Fruit fly (Drosophila melanogaster) whole organism, embryonic: ENCODE measurements around the gene CG42529.

Source experiments
- CG11093 ChIP-seq: fragments of 200-800 bp; sonication (Bioruptor generic); IDR thresholded peaks from 3 replicates; pipeline ENCODE4 v1.3.6; 2022; ENCODE audit warnings: missing biosample characterization, missing genetic modification characterization
- CG12744 ChIP-seq: fragments of 200-800 bp; sonication (Bioruptor generic); optimal IDR thresholded peaks from 2 replicates; lab custom pipeline; 2016; ENCODE audit warnings: missing biosample characterization, missing genetic modification characterization
- CG14860 ChIP-seq: fragments of 200-800 bp; sonication (Bioruptor generic); IDR thresholded peaks from 3 replicates; pipeline ENCODE4 v1.3.6; 2022; ENCODE audit warnings: missing biosample characterization, missing genetic modification characterization; ENCODE audit not compliant: partially characterized antibody
- CG15011 ChIP-seq: fragments of 200-800 bp; sonication (Bioruptor generic); optimal IDR thresholded peaks from 3 replicates; lab custom pipeline; 2018; ENCODE audit warnings: missing biosample characterization, mild to moderate bottlenecking, missing genetic modification characterization
- CG15269 ChIP-seq: fragments of 200-800 bp; sonication (Bioruptor generic); optimal IDR thresholded peaks from 2 replicates; lab custom pipeline; 2018; ENCODE audit warnings: missing biosample characterization, mild to moderate bottlenecking, missing genetic modification characterization, moderate library complexity
- CG16815 ChIP-seq: fragments of 200-800 bp; sonication (Bioruptor generic); optimal IDR thresholded peaks from 3 replicates; lab custom pipeline; 2017; ENCODE audit warnings: missing biosample characterization, mild to moderate bottlenecking, missing genetic modification characterization
- CG2202 ChIP-seq: fragments of 200-800 bp; sonication (Bioruptor generic); optimal IDR thresholded peaks from 2 replicates; lab custom pipeline; 2018; ENCODE audit warnings: missing biosample characterization, mild to moderate bottlenecking, missing genetic modification characterization
- CG3163 ChIP-seq: fragments of 200-800 bp; sonication (Bioruptor generic); optimal IDR thresholded peaks from 3 replicates; lab custom pipeline; 2016; ENCODE audit warnings: missing biosample characterization, missing genetic modification characterization
- CG34224 ChIP-seq: fragments of 200-800 bp; sonication (Bioruptor generic); IDR thresholded peaks from 3 replicates; pipeline ENCODE4 v1.3.6; 2022; ENCODE audit warnings: missing biosample characterization, missing genetic modification characterization; ENCODE audit not compliant: partially characterized antibody
- CG42726 ChIP-seq: fragments of 200-800 bp; sonication (Bioruptor generic); IDR thresholded peaks from 2 replicates; pipeline ENCODE4 v1.3.6; 2022; ENCODE audit warnings: missing biosample characterization, missing genetic modification characterization; ENCODE audit not compliant: partially characterized antibody
- CG4820 ChIP-seq: fragments of 200-800 bp; sonication (Bioruptor generic); optimal IDR thresholded peaks from 3 replicates; lab custom pipeline; 2016; ENCODE audit warnings: missing biosample characterization, missing genetic modification characterization
- CG6175 ChIP-seq: fragments of 200-800 bp; sonication (Bioruptor generic); IDR thresholded peaks from 3 replicates; pipeline ENCODE4 v1.3.6; 2022; ENCODE audit warnings: missing biosample characterization, missing genetic modification characterization
- CG7928 ChIP-seq: fragments of 200-800 bp; sonication (Bioruptor generic); optimal IDR thresholded peaks from 2 replicates; lab custom pipeline; 2017; ENCODE audit warnings: missing biosample characterization, mild to moderate bottlenecking, missing genetic modification characterization
- CG8478 ChIP-seq: fragments of >200 bp; optimal IDR thresholded peaks from 2 replicates; lab custom pipeline; 2018
- CG9932 ChIP-seq: fragments of 200-800 bp; sonication (Bioruptor generic); IDR thresholded peaks from 2 replicates; pipeline ENCODE4 v1.3.6; 2022; ENCODE audit warnings: missing biosample characterization, missing genetic modification characterization
- Doc3 ChIP-seq: fragments of 200-800 bp; sonication (Bioruptor generic); IDR thresholded peaks from 3 replicates; pipeline ENCODE4 v1.3.6; 2022; ENCODE audit warnings: missing biosample characterization, missing genetic modification characterization; ENCODE audit not compliant: partially characterized antibody
- Ets65A ChIP-seq: fragments of 200-800 bp; sonication (Bioruptor generic); peaks from one replicate; lab custom pipeline; 2016; ENCODE audit warnings: missing biosample characterization, missing genetic modification characterization
- Fer2 ChIP-seq: fragments of 200-800 bp; sonication (Bioruptor generic); optimal IDR thresholded peaks from 2 replicates; lab custom pipeline; 2018; ENCODE audit warnings: missing biosample characterization, mild to moderate bottlenecking, missing genetic modification characterization, moderate library complexity
- Gsc ChIP-seq: fragments of 200-800 bp; sonication (Bioruptor generic); IDR thresholded peaks from 2 replicates; pipeline ENCODE4 v1.3.6; 2022; ENCODE audit warnings: missing biosample characterization, missing genetic modification characterization
- Nf-YC ChIP-seq: fragments of 200-800 bp; optimal IDR thresholded peaks from 3 replicates; lab custom pipeline; 2019; ENCODE audit warnings: missing biosample characterization, mild to moderate bottlenecking, missing genetic modification characterization, moderate library complexity
- Tbp ChIP-seq: fragments of >200 bp; optimal IDR thresholded peaks from 2 replicates; lab custom pipeline; 2018; ENCODE audit warnings: missing biosample characterization, missing genetic modification characterization
- caup ChIP-seq: fragments of 200-800 bp; sonication (Bioruptor generic); optimal IDR thresholded peaks from 3 replicates; lab custom pipeline; 2017; ENCODE audit warnings: missing biosample characterization, mild to moderate bottlenecking, missing genetic modification characterization, moderate library complexity; ENCODE audit not compliant: severe bottlenecking
- cg ChIP-seq: fragments of 200-800 bp; sonication (Bioruptor generic); optimal IDR thresholded peaks from 3 replicates; lab custom pipeline; 2019; ENCODE audit warnings: missing biosample characterization, mild to moderate bottlenecking, missing genetic modification characterization, moderate library complexity
- chinmo ChIP-seq: fragments of 200-800 bp; sonication (Bioruptor generic); IDR thresholded peaks from 4 replicates; pipeline ENCODE4 v1.3.6; 2022; ENCODE audit warnings: missing biosample characterization, missing genetic modification characterization; ENCODE audit not compliant: partially characterized antibody
- disco-r ChIP-seq: fragments of 200-800 bp; sonication (Bioruptor generic); optimal IDR thresholded peaks from 2 replicates; lab custom pipeline; 2016; ENCODE audit warnings: missing biosample characterization, missing genetic modification characterization
- fd64A ChIP-seq: fragments of 200-800 bp; sonication (Bioruptor generic); optimal IDR thresholded peaks from 3 replicates; lab custom pipeline; 2018; ENCODE audit warnings: missing biosample characterization, mild to moderate bottlenecking, missing genetic modification characterization
- insv ChIP-seq, 2 experiments: fragments of 200-800 bp; sonication (Bioruptor generic); optimal IDR thresholded peaks; 3 replicates each; lab custom pipeline; 2016 to 2018; ENCODE audit warnings: missing biosample characterization in 2 of 2, missing genetic modification characterization in 2 of 2
- nerfin-2 ChIP-seq: fragments of 200-800 bp; sonication (Bioruptor generic); IDR thresholded peaks from 2 replicates; pipeline ENCODE4 v1.3.6; 2022; ENCODE audit warnings: missing biosample characterization, missing genetic modification characterization; ENCODE audit not compliant: partially characterized antibody
- nom ChIP-seq: fragments of 200-800 bp; sonication (Bioruptor generic); optimal IDR thresholded peaks from 2 replicates; lab custom pipeline; 2017; ENCODE audit warnings: missing biosample characterization, missing genetic modification characterization, mild to moderate bottlenecking, moderate library complexity, missing genetic modification reagents
- pho ChIP-seq: fragments of 200-800 bp; sonication (Bioruptor generic); optimal IDR thresholded peaks from 2 replicates; lab custom pipeline; 2016; ENCODE audit warnings: missing biosample characterization, missing genetic modification characterization
- pzg ChIP-seq: fragments of 200-800 bp; sonication (Bioruptor generic); optimal IDR thresholded peaks from 3 replicates; lab custom pipeline; 2018; ENCODE audit warnings: missing biosample characterization, mild to moderate bottlenecking, missing genetic modification characterization, moderate library complexity
- salm ChIP-seq: fragments of 200-800 bp; sonication (Bioruptor generic); optimal IDR thresholded peaks from 2 replicates; lab custom pipeline; 2018; ENCODE audit warnings: missing biosample characterization, mild to moderate bottlenecking, missing genetic modification characterization
- sd ChIP-seq: fragments of 200-800 bp; sonication (Bioruptor generic); optimal IDR thresholded peaks from 3 replicates; lab custom pipeline; 2018; ENCODE audit warnings: missing biosample characterization, mild to moderate bottlenecking, missing genetic modification characterization, moderate library complexity
- sr ChIP-seq: fragments of 200-800 bp; sonication (Bioruptor generic); IDR thresholded peaks from 3 replicates; pipeline ENCODE4 v1.3.6; 2022; ENCODE audit warnings: missing biosample characterization, missing genetic modification characterization
- stwl ChIP-seq: fragments of 200-800 bp; sonication (Bioruptor generic); optimal IDR thresholded peaks from 3 replicates; lab custom pipeline; 2018; ENCODE audit warnings: missing biosample characterization, mild to moderate bottlenecking, missing genetic modification characterization, moderate library complexity

Gene CG42529

DNA sequence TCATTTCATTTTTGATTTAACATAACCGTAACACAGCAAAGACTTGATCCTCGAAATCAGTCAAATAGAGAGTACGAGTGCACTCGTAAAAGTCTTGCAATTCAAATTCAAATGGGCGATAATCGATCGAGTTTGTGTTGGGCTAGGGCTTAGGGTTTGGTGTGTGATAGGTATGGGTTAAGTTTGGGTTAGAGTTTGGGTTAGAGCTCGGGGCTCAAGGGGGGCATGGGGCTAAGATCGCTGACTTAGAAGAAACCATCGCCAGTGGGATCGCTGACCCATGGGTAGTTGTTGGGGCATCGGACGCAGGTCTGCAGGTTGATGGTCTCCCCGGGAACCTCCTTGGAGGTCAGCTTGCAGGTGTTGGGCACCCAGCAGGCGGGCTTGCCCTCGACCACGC is 27.7 kb upstream of the CG42529 start (continued):
- 0 out of 3 replicates have a peak, but pooled peaks have one; percentile 18 for TF ChIP-seq Doc3 (GFP tag; lab: Robert Waterston, UW)

DNA sequence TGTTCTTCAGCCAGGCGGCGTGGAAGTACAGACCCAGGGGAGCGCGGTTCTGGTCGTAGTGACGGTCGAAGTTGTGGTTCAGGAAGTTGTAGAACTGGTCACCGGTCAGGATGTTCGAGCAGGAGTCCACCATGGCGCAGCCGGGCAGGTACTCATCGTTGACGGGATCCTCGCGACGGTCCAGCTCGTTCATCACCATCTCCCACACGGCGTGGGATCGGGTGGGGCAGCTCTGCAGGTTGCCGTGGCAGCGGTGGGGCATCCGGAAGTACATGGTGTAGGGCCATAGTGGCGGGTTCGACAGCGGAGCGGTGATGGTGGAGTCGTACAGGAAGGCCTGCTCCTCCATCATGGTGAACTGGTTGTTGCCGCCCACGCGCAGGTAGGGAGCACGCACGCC is 27.1 kb upstream of the CG42529 start:
- TF ChIP-seq CG14860 (no peak), CG2202 (tag; lab: Kevin White, UChicago) (no peak), Tbp (GFP tag; lab: Kevin White, UChicago) (no peak), CG8478 (lab: Kevin White, UChicago) (peak; percentile 68), Ets65A (peak; percentile 83), stwl (no peak), sr (GFP tag; lab: Robert Waterston, UW) (peak; percentile 20; the same call in 1 of the 3 replicates), Fer2 (tag; lab: Kevin White, UChicago) (no peak), caup (no peak), chinmo (GFP tag; lab: Robert Waterston, UW) (0 out of 4 replicates have a peak, but pooled peaks have one; percentile 18), CG15011 (GFP tag; lab: Kevin White, UChicago) (no peak), CG12744 (GFP tag; lab: Kevin White, UChicago) (no peak), disco-r (GFP tag; lab: Kevin White, UChicago) (no peak), CG4820 (no peak)

DNA sequence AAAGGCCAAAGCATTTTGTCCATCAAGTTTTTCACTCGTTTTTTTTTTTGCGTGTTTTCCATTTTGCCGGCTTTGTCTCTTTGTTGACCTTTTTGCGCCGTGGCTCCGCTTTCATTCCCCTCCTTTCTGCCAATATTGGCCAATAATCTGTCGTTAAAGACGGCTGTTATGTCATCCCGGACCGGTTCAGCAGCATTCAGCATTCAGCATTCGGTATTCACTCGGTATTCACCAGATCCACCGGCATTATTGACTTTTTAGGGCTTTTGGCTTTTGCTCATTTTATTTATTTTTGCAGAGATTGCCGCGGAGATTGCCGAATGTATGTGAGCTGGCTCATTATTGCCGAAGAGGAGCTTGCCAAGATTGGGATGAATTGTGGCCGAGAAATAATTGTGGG is 25.5 kb upstream of the CG42529 start:
- TF ChIP-seq disco-r (GFP tag; lab: Kevin White, UChicago) (no peak), fd64A (no peak), pho (GFP tag; lab: Kevin White, UChicago) (no peak), CG11093 (GFP tag; lab: Robert Waterston, UW) (no peak), Gsc (GFP tag; lab: Robert Waterston, UW) (no peak), CG9932 (GFP tag; lab: Robert Waterston, UW) (peak; percentile 49)

DNA sequence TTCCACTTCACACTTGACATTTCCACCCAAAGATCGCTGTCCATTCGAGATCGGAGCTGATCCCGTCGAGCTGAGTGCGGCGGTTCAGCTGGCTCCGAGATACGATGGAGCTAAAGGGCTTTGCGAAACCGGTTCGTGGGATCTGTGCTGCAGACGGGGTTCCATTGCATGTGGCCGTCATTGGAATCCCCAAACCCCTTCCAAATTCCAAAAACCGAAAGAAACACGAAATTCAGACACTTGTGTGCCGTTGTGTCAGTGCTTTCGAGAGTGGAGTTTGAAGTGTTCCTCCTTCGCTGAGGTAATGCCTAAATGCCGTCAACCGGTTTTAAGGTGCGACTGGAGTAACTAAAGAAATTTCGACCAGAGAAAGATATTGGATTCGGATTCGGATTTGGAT is 23.9 kb upstream of the CG42529 start:
- no peak for TF ChIP-seq CG11093 (GFP tag; lab: Robert Waterston, UW)
- TF ChIP-seq sr (GFP tag; lab: Robert Waterston, UW), result 0 out of 3 replicates have a peak, but pooled peaks have one; percentile 38
- no peak for TF ChIP-seq Fer2 (tag; lab: Kevin White, UChicago)
- TF ChIP-seq CG7928, result no peak
- TF ChIP-seq CG3163 (GFP tag; lab: Kevin White, UChicago), result no peak
- no peak for TF ChIP-seq CG6175
- TF ChIP-seq insv (GFP tag; optimal IDR thresholded peaks at IDR 0.05; lab: Kevin White, UChicago), result no peak
- no peak for TF ChIP-seq nom
- TF ChIP-seq CG34224 (GFP tag; lab: Robert Waterston, UW), result no peak
- peak; percentile 50 for TF ChIP-seq sd (tag; lab: Kevin White, UChicago)
- TF ChIP-seq Nf-YC (tag; lab: Kevin White, UChicago), result no peak
- no peak for TF ChIP-seq pzg
- peak; percentile 38 for TF ChIP-seq CG15269 (tag; lab: Kevin White, UChicago)
- no peak for TF ChIP-seq nerfin-2 (GFP tag; lab: Robert Waterston, UW)
- no peak for TF ChIP-seq CG16815
- TF ChIP-seq cg (GFP tag; lab: Kevin White, UChicago), result no peak
- no peak for TF ChIP-seq salm (tag; lab: Kevin White, UChicago)
- TF ChIP-seq CG42726 (GFP tag; lab: Robert Waterston, UW), result no peak
- 0 out of 4 replicates have a peak, but pooled peaks have one; percentile 14 for TF ChIP-seq chinmo (GFP tag; lab: Robert Waterston, UW)
- TF ChIP-seq Ets65A, result peak; percentile 65
- TF ChIP-seq, all 482 proteins: peak for 5
